Fruit fly (Drosophila melanogaster) whole organism, embryonic: ENCODE measurements around the gene aru.

Source experiments
- Antp ChIP-seq: fragments of 200-800 bp; sonication (Bioruptor generic); optimal IDR thresholded peaks from 3 replicates; lab custom pipeline; 2016; ENCODE audit warnings: missing biosample characterization, missing genetic modification characterization
- Asciz ChIP-seq: fragments of 200-800 bp; sonication (Bioruptor generic); optimal IDR thresholded peaks from 2 replicates; lab custom pipeline; 2017; ENCODE audit warnings: missing biosample characterization, mild to moderate bottlenecking, missing genetic modification characterization, missing genetic modification reagents
- Bgb ChIP-seq: fragments of 200-800 bp; sonication (Bioruptor generic); IDR thresholded peaks from 2 replicates; pipeline ENCODE4 v1.3.6; 2022; ENCODE audit warnings: missing biosample characterization, missing genetic modification characterization; ENCODE audit not compliant: partially characterized antibody
- BtbVII ChIP-seq: fragments of 200-800 bp; sonication (Bioruptor generic); optimal IDR thresholded peaks from 3 replicates; lab custom pipeline; 2017; ENCODE audit warnings: missing biosample characterization, mild to moderate bottlenecking, missing genetic modification characterization
- CG10267 ChIP-seq: fragments of 200-800 bp; sonication (Bioruptor generic); optimal IDR thresholded peaks from 2 replicates; lab custom pipeline; 2018; ENCODE audit warnings: missing biosample characterization, mild to moderate bottlenecking, missing genetic modification characterization, moderate library complexity
- CG12299 ChIP-seq: fragments of 200-800 bp; sonication (Bioruptor generic); optimal IDR thresholded peaks from 2 replicates; lab custom pipeline; 2018; ENCODE audit warnings: missing biosample characterization, mild to moderate bottlenecking, missing genetic modification characterization
- CG1233 ChIP-seq: fragments of 200-800 bp; sonication (Bioruptor generic); optimal IDR thresholded peaks from 4 replicates; lab custom pipeline; 2018; ENCODE audit warnings: missing biosample characterization, mild to moderate bottlenecking, missing genetic modification characterization
- CG12769 ChIP-seq: fragments of 200-800 bp; sonication (Bioruptor generic); optimal IDR thresholded peaks from 2 replicates; lab custom pipeline; 2019; ENCODE audit warnings: missing biosample characterization, mild to moderate bottlenecking, missing genetic modification characterization, moderate library complexity
- CG13424 ChIP-seq: fragments of 200-800 bp; sonication (Bioruptor generic); optimal IDR thresholded peaks from 2 replicates; lab custom pipeline; 2019; ENCODE audit warnings: missing biosample characterization, mild to moderate bottlenecking, missing genetic modification characterization, moderate library complexity
- CG16815 ChIP-seq: fragments of 200-800 bp; sonication (Bioruptor generic); optimal IDR thresholded peaks from 3 replicates; lab custom pipeline; 2017; ENCODE audit warnings: missing biosample characterization, mild to moderate bottlenecking, missing genetic modification characterization
- CG17829 ChIP-seq: fragments of 200-800 bp; optimal IDR thresholded peaks from 2 replicates; lab custom pipeline; 2019; ENCODE audit warnings: missing biosample characterization, mild to moderate bottlenecking, missing genetic modification characterization, moderate library complexity
- CG34422 ChIP-seq: fragments of 200-800 bp; sonication (Bioruptor generic); IDR thresholded peaks from 3 replicates; pipeline ENCODE4 v1.3.6; 2022; ENCODE audit warnings: missing biosample characterization, missing genetic modification characterization
- CG3995 ChIP-seq: fragments of 200-800 bp; sonication (Bioruptor generic); optimal IDR thresholded peaks from 3 replicates; lab custom pipeline; 2016; ENCODE audit warnings: missing biosample characterization, missing genetic modification characterization
- CG4707 ChIP-seq: fragments of 200-800 bp; sonication (Bioruptor generic); optimal IDR thresholded peaks from 2 replicates; lab custom pipeline; 2018; ENCODE audit warnings: missing biosample characterization, mild to moderate bottlenecking, missing genetic modification characterization, moderate library complexity
- CG4730 ChIP-seq: fragments of 200-800 bp; sonication (Bioruptor generic); IDR thresholded peaks from 2 replicates; pipeline ENCODE4 v1.3.6; 2022; ENCODE audit warnings: missing biosample characterization, missing genetic modification characterization
- CG5953 ChIP-seq: fragments of 200-800 bp; sonication (Bioruptor generic); IDR thresholded peaks from 2 replicates; pipeline ENCODE4 v1.3.6; 2022; ENCODE audit warnings: missing biosample characterization, missing genetic modification characterization
- CG7745 ChIP-seq: fragments of 200-800 bp; sonication (Bioruptor generic); optimal IDR thresholded peaks from 2 replicates; lab custom pipeline; 2018; ENCODE audit warnings: missing biosample characterization, mild to moderate bottlenecking, missing genetic modification characterization, moderate library complexity
- CG9797 ChIP-seq: fragments of 200-800 bp; sonication (Bioruptor generic); optimal IDR thresholded peaks from 3 replicates; lab custom pipeline; 2018; ENCODE audit warnings: missing biosample characterization, mild to moderate bottlenecking, missing genetic modification characterization
- Chrac-16 ChIP-seq: fragments of 200-800 bp; sonication (Bioruptor generic); optimal IDR thresholded peaks from 3 replicates; lab custom pipeline; 2016; ENCODE audit warnings: missing biosample characterization, missing genetic modification characterization
- D19A ChIP-seq: fragments of 200-800 bp; optimal IDR thresholded peaks from 3 replicates; lab custom pipeline; 2019; ENCODE audit warnings: missing biosample characterization, mild to moderate bottlenecking, missing genetic modification characterization, moderate library complexity
- Drgx ChIP-seq: fragments of 200-800 bp; sonication (Bioruptor generic); IDR thresholded peaks from 2 replicates; pipeline ENCODE4 v1.3.6; 2022; ENCODE audit warnings: missing biosample characterization, missing genetic modification characterization
- Fer1 ChIP-seq: fragments of 200-800 bp; sonication (Bioruptor generic); optimal IDR thresholded peaks from 2 replicates; lab custom pipeline; 2017; ENCODE audit warnings: missing biosample characterization, mild to moderate bottlenecking, missing genetic modification characterization
- HLH4C ChIP-seq: fragments of 200-800 bp; sonication (Bioruptor generic); IDR thresholded peaks from 3 replicates; pipeline ENCODE4 v1.3.6; 2022; ENCODE audit warnings: missing biosample characterization, missing genetic modification characterization; ENCODE audit not compliant: partially characterized antibody
- HLH54F ChIP-seq: fragments of 200-800 bp; sonication (Bioruptor generic); optimal IDR thresholded peaks from 3 replicates; lab custom pipeline; 2016; ENCODE audit warnings: missing biosample characterization, missing genetic modification characterization
- Oli ChIP-seq: fragments of 200-800 bp; sonication (Bioruptor generic); optimal IDR thresholded peaks from 2 replicates; lab custom pipeline; 2018; ENCODE audit warnings: missing biosample characterization, mild to moderate bottlenecking, missing genetic modification characterization, moderate library complexity
- Optix ChIP-seq: fragments of 200-800 bp; sonication (Bioruptor generic); IDR thresholded peaks from 3 replicates; pipeline ENCODE4 v1.3.6; 2022; ENCODE audit warnings: missing biosample characterization, missing genetic modification characterization
- Pdp1 ChIP-seq, 2 experiments: fragments of 200-800 bp; sonication (Bioruptor generic); optimal IDR thresholded peaks; 3 replicates each; lab custom pipeline; 2016; ENCODE audit warnings: missing biosample characterization in 2 of 2, missing genetic modification characterization in 2 of 2, mild to moderate bottlenecking in 1 of 2, moderate library complexity in 1 of 2
- Side ChIP-seq: fragments of 200-800 bp; sonication (Bioruptor generic); optimal IDR thresholded peaks from 2 replicates; lab custom pipeline; 2016; ENCODE audit warnings: missing biosample characterization, missing genetic modification characterization
- Sox100B ChIP-seq: fragments of 200-800 bp; sonication (Bioruptor generic); optimal IDR thresholded peaks from 3 replicates; lab custom pipeline; 2018; ENCODE audit warnings: missing biosample characterization, mild to moderate bottlenecking, missing genetic modification characterization
- Ssrp ChIP-seq: fragments of 200-800 bp; sonication (Bioruptor generic); optimal IDR thresholded peaks from 2 replicates; lab custom pipeline; 2018; ENCODE audit warnings: missing biosample characterization, mild to moderate bottlenecking, missing genetic modification characterization, moderate library complexity
- Trl ChIP-seq, 3 experiments: fragments of >200 bp in 2 of 3; fragments of 200-800 bp in 1 of 3; sonication (Bioruptor generic) in 1 of 3; optimal IDR thresholded peaks; 2 replicates in 1 of 3; 3 replicates in 2 of 3; lab custom pipeline; 2016 to 2017; ENCODE audit warnings: missing biosample characterization in 1 of 3, missing genetic modification characterization in 1 of 3
- crc ChIP-seq: fragments of 200-800 bp; sonication (Bioruptor generic); optimal IDR thresholded peaks from 2 replicates; lab custom pipeline; 2016; ENCODE audit warnings: missing biosample characterization, missing genetic modification characterization
- crol ChIP-seq: fragments of 200-800 bp; sonication (Bioruptor generic); IDR thresholded peaks from 2 replicates; pipeline ENCODE4 v1.3.6; 2022; ENCODE audit warnings: missing biosample characterization, missing genetic modification characterization
- emc ChIP-seq: fragments of 200-800 bp; sonication (Bioruptor generic); optimal IDR thresholded peaks from 2 replicates; lab custom pipeline; 2016; ENCODE audit warnings: missing biosample characterization, missing genetic modification characterization
- eve ChIP-seq, 2 experiments: fragments of >200 bp; optimal IDR thresholded peaks; 2 replicates each; lab custom pipeline; 2017; ENCODE audit warnings: missing biosample characterization in 2 of 2, missing genetic modification characterization in 2 of 2
- exex ChIP-seq: fragments of 200-800 bp; sonication (Bioruptor generic); optimal IDR thresholded peaks from 4 replicates; lab custom pipeline; 2018; ENCODE audit warnings: missing biosample characterization, mild to moderate bottlenecking, missing genetic modification characterization, moderate library complexity
- ftz-f1 ChIP-seq: fragments of 200-800 bp; sonication (Bioruptor generic); optimal IDR thresholded peaks from 2 replicates; lab custom pipeline; 2016; ENCODE audit warnings: missing biosample characterization, missing genetic modification characterization
- kay ChIP-seq: fragments of 200-800 bp; sonication (Bioruptor generic); optimal IDR thresholded peaks from 2 replicates; lab custom pipeline; 2016; ENCODE audit warnings: missing biosample characterization, missing genetic modification characterization
- nom ChIP-seq: fragments of 200-800 bp; sonication (Bioruptor generic); optimal IDR thresholded peaks from 2 replicates; lab custom pipeline; 2017; ENCODE audit warnings: missing biosample characterization, missing genetic modification characterization, mild to moderate bottlenecking, moderate library complexity, missing genetic modification reagents
- phol ChIP-seq: fragments of 200-800 bp; sonication (Bioruptor generic); optimal IDR thresholded peaks from 3 replicates; lab custom pipeline; 2018; ENCODE audit warnings: missing biosample characterization, mild to moderate bottlenecking, missing genetic modification characterization, moderate library complexity
- pzg ChIP-seq: fragments of 200-800 bp; sonication (Bioruptor generic); optimal IDR thresholded peaks from 3 replicates; lab custom pipeline; 2018; ENCODE audit warnings: missing biosample characterization, mild to moderate bottlenecking, missing genetic modification characterization, moderate library complexity
- sisA ChIP-seq: fragments of 200-800 bp; sonication (Bioruptor generic); IDR thresholded peaks from 2 replicates; pipeline ENCODE4 v1.3.6; 2022; ENCODE audit warnings: missing biosample characterization, missing genetic modification characterization
- slp2 ChIP-seq: fragments of 200-800 bp; sonication (Bioruptor generic); optimal IDR thresholded peaks from 2 replicates; lab custom pipeline; 2016; ENCODE audit warnings: missing biosample characterization, missing genetic modification characterization
- tap ChIP-seq: fragments of 200-800 bp; optimal IDR thresholded peaks from 3 replicates; lab custom pipeline; 2019; ENCODE audit warnings: missing biosample characterization, mild to moderate bottlenecking, missing genetic modification characterization, moderate library complexity
- tll ChIP-seq, 2 experiments: fragments of 200-800 bp in 1 of 2; fragments of >200 bp in 1 of 2; sonication (Bioruptor generic) in 1 of 2; optimal IDR thresholded peaks; 2 replicates each; lab custom pipeline; 2017 to 2019; ENCODE audit warnings: missing biosample characterization in 2 of 2, missing genetic modification characterization in 2 of 2, mild to moderate bottlenecking in 1 of 2, moderate library complexity in 1 of 2
- tna ChIP-seq: fragments of 200-800 bp; sonication (Bioruptor generic); IDR thresholded peaks from 2 replicates; pipeline ENCODE4 v1.3.6; 2022; ENCODE audit warnings: missing biosample characterization, missing genetic modification characterization; ENCODE audit not compliant: partially characterized antibody
- tx ChIP-seq: fragments of 200-800 bp; sonication (Bioruptor generic); optimal IDR thresholded peaks from 2 replicates; lab custom pipeline; 2016; ENCODE audit warnings: missing biosample characterization, missing genetic modification characterization
- unc-4 ChIP-seq: fragments of 200-800 bp; sonication (Bioruptor generic); IDR thresholded peaks from 2 replicates; pipeline ENCODE4 v1.3.6; 2022; ENCODE audit warnings: missing biosample characterization, missing genetic modification characterization; ENCODE audit not compliant: partially characterized antibody

Gene aru

DNA sequence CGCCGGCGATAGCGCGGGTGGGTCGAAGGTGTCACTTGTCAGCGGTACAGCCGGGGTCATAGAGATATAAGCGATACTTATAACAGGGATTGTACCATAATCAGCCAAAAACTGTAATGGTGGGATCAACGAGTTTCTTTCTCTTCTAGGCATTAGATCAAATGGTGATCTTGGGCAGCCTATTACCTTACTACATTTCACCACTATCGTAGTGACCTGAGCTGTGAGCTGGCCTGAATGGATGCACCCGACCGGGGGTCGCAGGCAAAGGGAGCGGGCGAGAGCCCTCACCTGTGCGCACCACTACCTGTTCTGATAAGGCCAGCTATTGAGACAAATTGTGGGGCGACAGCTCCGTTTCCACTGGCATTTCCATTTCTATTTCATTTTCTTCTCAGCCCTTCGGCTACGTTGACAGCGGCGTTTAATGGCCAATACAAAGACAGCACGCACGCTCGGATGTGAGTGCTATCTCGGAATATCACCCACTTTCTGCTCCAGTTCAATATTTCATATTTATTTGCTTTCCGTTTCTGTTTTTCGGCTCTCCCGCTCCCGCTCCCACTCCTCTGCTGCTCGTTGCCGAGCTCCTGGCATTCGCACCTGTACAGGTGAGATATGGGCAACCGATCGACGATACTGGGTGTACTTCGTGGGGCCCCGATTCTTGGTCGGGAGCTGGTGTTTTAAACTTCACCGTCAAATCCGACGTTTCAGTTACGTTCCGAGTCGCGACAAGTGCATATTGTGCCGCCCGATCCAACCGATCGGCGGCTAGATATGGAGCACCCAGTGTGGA is 11.3 kb downstream of the aru start (continued):
- peak; percentile 72 for TF ChIP-seq Ssrp (tag; lab: Kevin White, UChicago)
- TF ChIP-seq Pdp1 (GFP tag; optimal IDR thresholded peaks at IDR 0.05; lab: Kevin White, UChicago), result peak; percentile 53 to 57
- peak; percentile 79 for TF ChIP-seq phol (tag; lab: Kevin White, UChicago)
- TF ChIP-seq kay (GFP tag; lab: Kevin White, UChicago), result peak; percentile 47
- peak; percentile 65 for TF ChIP-seq CG10267 (tag; lab: Kevin White, UChicago)
- peak; percentile 10 for TF ChIP-seq BtbVII (GFP tag; lab: Kevin White, UChicago)
- TF ChIP-seq CG5953 (GFP tag; lab: Robert Waterston, UW), result peak; percentile 73
- TF ChIP-seq unc-4 (GFP tag; lab: Robert Waterston, UW), result no peak
- TF ChIP-seq CG9797 (GFP tag; lab: Kevin White, UChicago), result peak; percentile 6
- TF ChIP-seq Oli (tag; lab: Kevin White, UChicago), result peak; percentile 79
- peak; percentile 49 for TF ChIP-seq Drgx (GFP tag; lab: Robert Waterston, UW)
- no peak for TF ChIP-seq HLH4C
- TF ChIP-seq slp2 (GFP tag; lab: Kevin White, UChicago), result peak; percentile 73
- peak; percentile 87 for TF ChIP-seq Optix (GFP tag; lab: Robert Waterston, UW)
- no peak for TF ChIP-seq eve (GFP tag; optimal IDR thresholded peaks at IDR 0.05; lab: Kevin White, UChicago)
- peak; percentile 64 for TF ChIP-seq CG4707 (GFP tag; lab: Kevin White, UChicago)
- peak; percentile 60 for TF ChIP-seq CG1233 (GFP tag; lab: Kevin White, UChicago)
- peak; percentile 89 for TF ChIP-seq sisA (GFP tag; lab: Robert Waterston, UW)
- TF ChIP-seq CG3995, result no peak
- TF ChIP-seq Trl (optimal IDR thresholded peaks at IDR 0.05; lab: Kevin White, UChicago), result peak in 1 of 2 experiments; percentile 13
- peak; percentile 66 for TF ChIP-seq Trl (GFP tag; optimal IDR thresholded peaks at IDR 0.05; lab: Kevin White, UChicago)
- TF ChIP-seq D19A, result peak; percentile 68
- no peak for TF ChIP-seq Bgb (GFP tag; lab: Robert Waterston, UW)
- TF ChIP-seq Chrac-16, result peak; percentile 59
- TF ChIP-seq crol (GFP tag; lab: Robert Waterston, UW), result peak; percentile 86
- peak; percentile 85 for TF ChIP-seq CG4730 (GFP tag; lab: Robert Waterston, UW)
- peak; percentile 64 for TF ChIP-seq Side (GFP tag; lab: Kevin White, UChicago)
- no peak for TF ChIP-seq tll (GFP tag; optimal IDR thresholded peaks at IDR 0.05; lab: Kevin White, UChicago)
- TF ChIP-seq CG17829, result peak; percentile 77
- no peak for TF ChIP-seq ftz-f1
- TF ChIP-seq exex (tag; lab: Kevin White, UChicago), result peak; percentile 46
- TF ChIP-seq Antp (GFP tag; lab: Kevin White, UChicago), result peak; percentile 85
- peak; percentile 38 for TF ChIP-seq CG12299 (tag; lab: Kevin White, UChicago)
- TF ChIP-seq tna (GFP tag; lab: Robert Waterston, UW), result no peak
- TF ChIP-seq pzg (GFP tag; lab: Kevin White, UChicago), result no peak
- peak; percentile 67 for TF ChIP-seq crc
- peak; percentile 46 for TF ChIP-seq tx (GFP tag; lab: Kevin White, UChicago)
- no peak for TF ChIP-seq nom (GFP tag; lab: Kevin White, UChicago)
- peak; percentile 6 for TF ChIP-seq Fer1
- peak; percentile 29 for TF ChIP-seq emc (GFP tag; lab: Kevin White, UChicago)
- TF ChIP-seq tap (tag; lab: Kevin White, UChicago), result peak; percentile 71
- peak; percentile 83 for TF ChIP-seq CG34422 (GFP tag; lab: Robert Waterston, UW)
- TF ChIP-seq Sox100B (GFP tag; lab: Kevin White, UChicago), result peak; percentile 72
- TF ChIP-seq CG7745, result no peak
- peak; percentile 38 for TF ChIP-seq HLH54F
- TF ChIP-seq CG12769 (tag; lab: Kevin White, UChicago), result peak; percentile 81
- peak; percentile 65 for TF ChIP-seq CG16815 (GFP tag; lab: Kevin White, UChicago)
- peak; percentile 80 for TF ChIP-seq Asciz (GFP tag; lab: Kevin White, UChicago)
- TF ChIP-seq CG13424 (tag; lab: Kevin White, UChicago), result peak; percentile 75
